Worm (Caenorhabditis elegans): ENCODE data around the gene chil-19.

The chil-19 gene

DNA sequence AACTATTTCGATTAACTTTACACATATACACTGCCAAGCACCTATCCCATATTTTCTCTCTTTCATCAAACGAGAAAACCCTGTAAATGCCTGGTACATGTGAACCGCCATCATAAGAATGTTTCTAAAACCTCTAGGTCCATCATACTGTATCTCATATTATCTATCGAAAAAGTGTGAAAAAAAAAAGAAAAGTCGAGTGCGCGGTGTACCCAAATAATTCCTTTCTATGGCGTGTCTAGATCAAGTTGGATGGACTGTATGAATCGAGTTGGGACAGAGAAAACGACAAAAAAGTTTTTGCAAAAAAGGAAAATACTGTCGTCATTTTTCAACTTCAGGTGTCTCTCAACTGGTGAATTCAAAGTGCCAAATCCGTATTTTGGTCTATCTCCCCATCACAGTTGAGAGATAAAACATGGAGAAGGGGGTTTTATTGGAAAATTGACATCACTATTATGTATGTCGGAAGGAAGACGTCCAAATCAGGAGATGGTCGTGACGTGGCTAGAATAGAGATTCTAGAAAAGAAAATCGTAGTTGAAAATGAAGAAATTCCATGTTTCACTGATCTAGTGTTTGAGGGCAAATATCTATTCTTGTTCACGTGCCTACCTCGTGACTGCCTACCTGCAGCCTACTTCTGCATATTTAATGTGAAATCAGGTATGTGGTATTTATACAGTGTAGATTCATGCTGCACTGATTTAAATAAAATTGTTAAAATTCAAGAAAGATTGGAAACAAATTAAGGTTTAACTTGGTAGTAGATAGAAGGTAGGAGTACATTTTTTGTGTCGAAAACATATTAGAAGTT lies 39.2 kb upstream of the chil-19 start:
- TF ChIP-seq ztf-4 (tag; optimal IDR thresholded peaks at IDR 0.05) (no peak), unc-39 (tag; optimal IDR thresholded peaks at IDR 0.05) (no peak), Y55F3AM.14 (GFP tag; optimal IDR thresholded peaks at IDR 0.05) (no peak), nhr-129 (tag; optimal IDR thresholded peaks at IDR 0.05) (peak; percentile 10), crh-2 (tag; optimal IDR thresholded peaks at IDR 0.05) (peak; percentile 21), nhr-77 (tag; optimal IDR thresholded peaks at IDR 0.05) (no peak), egl-27 (tag; optimal IDR thresholded peaks at IDR 0.05) (peak; percentile 10), sma-3 (GFP tag; optimal IDR thresholded peaks at IDR 0.05) (peak; percentile 30), ztf-11 (tag; optimal IDR thresholded peaks at IDR 0.05) (no peak), nhr-25 (tag; optimal IDR thresholded peaks at IDR 0.05) (peak; percentile 49), mab-5 (tag; optimal IDR thresholded peaks at IDR 0.05) (no peak), skn-1 (tag; optimal IDR thresholded peaks at IDR 0.05) (no peak), aly-2 (tag; optimal IDR thresholded peaks at IDR 0.05) (no peak), sma-9 (GFP tag; optimal IDR thresholded peaks at IDR 0.05) (peak; percentile 61), sma-9 (tag; optimal IDR thresholded peaks at IDR 0.05) (no peak)

DNA sequence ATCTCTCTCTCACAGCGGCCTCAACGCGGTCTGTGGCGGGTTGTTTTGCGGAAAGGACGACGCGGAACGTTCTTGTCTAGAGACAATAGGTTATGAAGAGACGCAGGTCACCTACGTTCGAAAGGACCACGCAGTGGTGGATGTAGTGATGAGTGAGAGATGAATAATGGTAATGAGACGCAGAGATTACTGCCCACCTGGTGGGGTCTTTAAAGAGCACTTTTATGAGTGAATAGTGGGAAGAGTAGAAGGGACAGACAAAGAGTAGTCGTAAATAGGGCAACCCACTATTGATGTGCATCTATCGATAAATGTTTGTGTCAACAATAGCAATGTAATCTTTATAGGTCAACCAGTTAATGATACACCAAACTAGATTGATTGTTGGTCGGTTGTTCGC lies 36.8 kb upstream of the chil-19 start:
- TF ChIP-seq R02D3.7 (tag; optimal IDR thresholded peaks at IDR 0.05): no peak
- TF ChIP-seq ceh-16 (tag; optimal IDR thresholded peaks at IDR 0.05): no peak
- no peak for TF ChIP-seq unc-55 (GFP tag; optimal IDR thresholded peaks at IDR 0.05)
- TF ChIP-seq lin-13 (GFP tag; optimal IDR thresholded peaks at IDR 0.05): no peak
- no peak for TF ChIP-seq elt-1 (tag; optimal IDR thresholded peaks at IDR 0.05)
- TF ChIP-seq lin-39 (tag; optimal IDR thresholded peaks at IDR 0.05): no peak
- TF ChIP-seq fos-1 (tag; optimal IDR thresholded peaks at IDR 0.05): no peak
- TF ChIP-seq ZK546.5 (tag; optimal IDR thresholded peaks at IDR 0.05): no peak
- TF ChIP-seq nhr-21 (tag; optimal IDR thresholded peaks at IDR 0.05): no peak
- TF ChIP-seq blmp-1 (tag; optimal IDR thresholded peaks at IDR 0.05; ENCODE audit: insufficient read depth): no peak
- TF ChIP-seq C34F6.9 (tag; optimal IDR thresholded peaks at IDR 0.05): no peak
- no peak for TF ChIP-seq sem-4 (tag; optimal IDR thresholded peaks at IDR 0.05)
- no peak for TF ChIP-seq nhr-25 (tag; optimal IDR thresholded peaks at IDR 0.05)
- no peak for TF ChIP-seq lsy-2 (tag; optimal IDR thresholded peaks at IDR 0.05)

DNA sequence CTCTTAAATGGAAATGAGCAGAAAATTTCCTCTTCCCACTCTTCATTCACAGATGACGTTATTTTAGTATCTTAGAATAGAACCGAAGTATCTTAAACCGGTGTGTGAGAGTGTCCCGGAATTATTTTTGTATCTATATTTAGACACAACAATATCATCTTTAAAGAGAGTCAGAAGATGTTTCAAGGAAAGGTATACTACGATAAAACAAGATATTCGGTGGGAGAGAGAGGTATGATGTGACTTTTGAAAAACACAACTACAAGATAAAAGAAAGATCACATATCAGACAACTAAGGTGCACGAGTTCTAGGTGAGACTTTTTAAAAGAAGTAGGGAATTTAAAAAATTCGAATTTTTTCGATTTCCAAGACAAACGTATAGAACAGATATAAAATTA lies 36.4 kb upstream of the chil-19 start:
- TF ChIP-seq lsy-2 (tag; optimal IDR thresholded peaks at IDR 0.05) (peak in 1 of 2 experiments; percentile 14), sma-9 (GFP tag; optimal IDR thresholded peaks at IDR 0.05) (peak; percentile 55), sma-9 (tag; optimal IDR thresholded peaks at IDR 0.05) (no peak), F13H6.1 (tag; optimal IDR thresholded peaks at IDR 0.05) (no peak), nhr-25 (tag; optimal IDR thresholded peaks at IDR 0.05) (peak; percentile 8)

DNA sequence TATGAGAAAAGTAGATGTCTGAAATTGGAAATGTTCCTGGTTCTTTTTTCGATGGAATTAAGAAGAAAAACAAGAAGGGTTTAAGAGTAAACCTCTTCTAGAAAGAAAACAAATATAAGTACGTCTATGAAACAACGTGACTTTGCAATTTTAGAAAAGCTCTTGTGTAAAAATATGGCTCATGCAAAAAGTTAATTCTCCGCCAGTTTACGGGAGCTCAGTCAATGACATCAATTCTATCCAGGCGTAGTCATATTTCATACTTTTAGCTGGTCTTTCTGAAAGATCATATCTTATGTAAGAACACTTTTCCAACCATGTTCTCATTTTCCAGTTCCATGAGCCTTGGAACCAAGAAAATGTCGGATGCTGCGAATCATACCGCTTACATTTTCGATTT lies 35.7 kb upstream of the chil-19 start:
- TF ChIP-seq dmd-4 (tag; optimal IDR thresholded peaks at IDR 0.05) (no peak), peb-1 (tag; optimal IDR thresholded peaks at IDR 0.05) (no peak), lin-13 (GFP tag; optimal IDR thresholded peaks at IDR 0.05) (no peak), lsy-2 (tag; optimal IDR thresholded peaks at IDR 0.05) (no peak), ama-1 (optimal IDR thresholded peaks at IDR 0.05) (no peak), C34F6.9 (tag; optimal IDR thresholded peaks at IDR 0.05) (no peak), nhr-25 (tag; optimal IDR thresholded peaks at IDR 0.05) (no peak), zag-1 (tag; optimal IDR thresholded peaks at IDR 0.05) (no peak), skn-1 (tag; optimal IDR thresholded peaks at IDR 0.05) (no peak)

DNA sequence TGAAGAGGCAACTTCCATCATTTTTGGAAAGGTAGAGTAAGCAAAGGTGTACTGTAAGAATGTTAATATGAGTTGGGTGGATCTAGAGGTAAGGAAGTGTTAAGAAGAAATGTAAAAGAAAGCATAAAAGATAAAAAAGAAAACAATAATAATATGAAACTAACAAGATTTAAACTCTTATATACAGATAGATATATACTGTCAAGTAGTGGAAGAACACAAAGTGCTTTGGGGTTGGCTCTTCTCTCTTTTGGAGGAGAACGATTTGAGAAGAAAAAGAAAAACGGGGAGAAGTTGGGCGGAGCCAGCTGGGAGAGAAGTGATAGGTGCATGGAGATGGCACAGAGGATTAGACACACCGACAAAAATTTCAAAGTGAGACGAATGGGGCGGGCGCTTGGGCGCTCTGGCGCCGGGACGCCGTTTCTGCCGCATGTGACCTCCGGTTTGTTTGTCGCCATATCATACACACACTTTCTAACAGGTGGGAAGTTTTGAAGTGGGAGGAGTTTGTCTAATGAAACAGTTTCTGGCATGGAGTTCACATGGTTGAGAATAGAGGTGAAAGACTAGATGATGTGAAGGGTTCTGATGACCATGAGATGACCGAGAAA lies 33.2 kb upstream of the chil-19 start, which contains the start of gene T19H5.4:
Gene T19H5.4 (minus strand): TSS at position 51 of the 614 bp plus-strand sequence.
- TF ChIP-seq ceh-82 (tag; optimal IDR thresholded peaks at IDR 0.05) (no peak), mdl-1 (tag; optimal IDR thresholded peaks at IDR 0.05) (peak; percentile 56 to 59), ceh-16 (tag; optimal IDR thresholded peaks at IDR 0.05) (no peak), lin-11 (tag; optimal IDR thresholded peaks at IDR 0.05) (peak; percentile 29), nhr-12 (tag; optimal IDR thresholded peaks at IDR 0.05) (no peak), lin-39 (tag; optimal IDR thresholded peaks at IDR 0.05) (no peak), elt-1 (tag; optimal IDR thresholded peaks at IDR 0.05) (no peak), nhr-23 (tag; optimal IDR thresholded peaks at IDR 0.05) (no peak), sma-3 (GFP tag; optimal IDR thresholded peaks at IDR 0.05) (peak; percentile 61), sem-4 (tag; optimal IDR thresholded peaks at IDR 0.05) (no peak), ztf-11 (tag; optimal IDR thresholded peaks at IDR 0.05) (no peak), sma-9 (GFP tag; optimal IDR thresholded peaks at IDR 0.05) (peak; percentile 93), sma-9 (tag; optimal IDR thresholded peaks at IDR 0.05) (no peak), aly-2 (tag; optimal IDR thresholded peaks at IDR 0.05) (no peak), alr-1 (tag; optimal IDR thresholded peaks at IDR 0.05) (no peak), skn-1 (tag; optimal IDR thresholded peaks at IDR 0.05) (no peak), snpc-4 (tag; optimal IDR thresholded peaks at IDR 0.05) (no peak), unc-62 (GFP tag; optimal IDR thresholded peaks at IDR 0.05) (no peak), unc-39 (tag; optimal IDR thresholded peaks at IDR 0.05) (no peak), Y55F3AM.14 (GFP tag; optimal IDR thresholded peaks at IDR 0.05) (peak; percentile 6), C34F6.9 (tag; optimal IDR thresholded peaks at IDR 0.05) (peak; percentile 2), nhr-6 (tag; optimal IDR thresholded peaks at IDR 0.05) (no peak), R02D3.7 (tag; optimal IDR thresholded peaks at IDR 0.05) (no peak), ztf-4 (tag; optimal IDR thresholded peaks at IDR 0.05) (peak; percentile 24), blmp-1 (tag; optimal IDR thresholded peaks at IDR 0.05; ENCODE audit: insufficient read depth) (peak; percentile 53)

Measured in whole organism, L2 larva.